Worm (Caenorhabditis elegans): ENCODE results near the gene svop-1.

DNA sequence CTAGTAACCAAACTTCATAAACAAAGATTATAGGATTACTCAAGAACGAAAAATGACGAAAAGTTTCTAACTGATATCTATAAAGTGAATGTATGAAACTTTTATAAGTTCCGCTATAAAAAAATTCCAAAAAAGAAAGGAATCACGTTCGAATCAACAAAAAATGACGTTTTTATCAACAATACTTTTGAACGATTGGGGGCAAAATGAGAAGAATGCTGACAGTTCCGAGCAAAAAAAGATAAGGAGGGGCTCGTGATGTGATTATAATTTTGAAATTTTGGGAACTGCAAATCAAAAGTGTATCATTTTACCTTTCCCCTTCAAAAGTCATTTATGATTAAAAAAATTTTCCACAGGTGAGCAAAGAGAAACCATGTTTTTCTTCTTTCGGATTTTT lies 6.3 kb downstream of the svop-1 start:
- TF ChIP-seq ama-1 (optimal IDR thresholded peaks at IDR 0.05) (no peak), ets-7 (tag; optimal IDR thresholded peaks at IDR 0.05) (no peak), F13C5.2 (tag; optimal IDR thresholded peaks at IDR 0.05) (no peak), ceh-36 (tag; optimal IDR thresholded peaks at IDR 0.05) (no peak), hmg-4 (GFP tag; optimal IDR thresholded peaks at IDR 0.05) (no peak), flt-1 (GFP tag; IDR thresholded peaks at IDR 0.05) (no peak), hmbx-1 (tag; optimal IDR thresholded peaks at IDR 0.05) (no peak), tbx-11 (GFP tag; IDR thresholded peaks at IDR 0.05) (no peak), pes-1 (GFP tag; IDR thresholded peaks at IDR 0.05) (no peak), tbx-37 (GFP tag; conservative IDR thresholded peaks at IDR 0.05) (no peak), aly-1 (tag; optimal IDR thresholded peaks at IDR 0.05) (no peak), B0310.2 (tag; optimal IDR thresholded peaks at IDR 0.05) (no peak)
